Worm (Caenorhabditis elegans): ENCODE data around the gene B0454.5.

DNA sequence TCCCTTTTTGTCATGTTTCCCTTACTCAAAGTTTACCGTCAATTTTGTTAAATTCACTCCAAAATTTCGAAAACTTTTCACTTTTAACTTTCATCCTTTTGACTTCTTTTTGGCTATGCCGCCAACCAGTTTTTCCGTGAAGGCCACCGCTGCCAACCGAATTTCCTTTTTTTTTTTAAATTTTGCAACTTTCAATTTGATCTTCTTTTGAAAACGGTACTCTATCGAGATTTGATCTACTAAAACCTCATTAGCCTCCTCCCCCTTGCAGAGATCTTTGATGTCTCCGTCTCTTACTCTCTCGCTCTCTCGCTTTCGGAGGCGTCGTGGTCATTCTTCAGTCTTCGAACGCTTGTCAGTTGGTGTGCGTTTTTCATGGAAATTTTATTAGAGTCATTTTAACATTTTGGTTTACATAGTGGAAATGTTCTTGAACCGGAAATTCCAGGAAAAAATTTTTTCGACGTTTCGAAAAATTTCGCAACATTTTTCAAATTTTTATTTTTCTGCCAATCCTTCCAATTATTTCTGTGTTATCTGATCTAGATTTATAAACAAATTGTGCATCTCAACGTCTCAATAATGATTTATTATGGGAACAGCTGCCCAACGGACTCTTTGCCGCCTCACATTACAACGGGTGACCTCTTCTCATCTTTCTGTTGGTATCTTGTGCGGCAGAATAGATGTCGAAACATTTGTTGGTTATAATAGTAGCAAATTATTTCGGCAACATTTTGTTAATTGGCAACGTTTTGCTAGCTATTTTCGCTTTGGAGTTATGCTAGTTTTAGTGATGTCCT, 43.9 kb upstream of the B0454.5 start:
- no peak for TF ChIP-seq ceh-28 (tag; optimal IDR thresholded peaks at IDR 0.05)
- no peak for TF ChIP-seq nhr-76 (tag; optimal IDR thresholded peaks at IDR 0.05)
- TF ChIP-seq nhr-28 (tag; optimal IDR thresholded peaks at IDR 0.05) = no peak
- no peak for TF ChIP-seq ztf-11 (tag; optimal IDR thresholded peaks at IDR 0.05)
